Worm (Caenorhabditis elegans) whole organism, late embryonic: ENCODE measurements around the gene cyp-32B1.

Source experiments
- F13H6.1 ChIP-seq: sonication (generic microtip); optimal IDR thresholded peaks from 2 replicates; lab custom pipeline; 2016; ENCODE audit warnings: missing genetic modification characterization, missing compliant biosample characterization
- K02D7.2 ChIP-seq: sonication (generic microtip); optimal IDR thresholded peaks from 2 replicates; lab custom pipeline; 2017; ENCODE audit warnings: mild to moderate bottlenecking, missing genetic modification characterization, missing compliant biosample characterization
- ama-1 ChIP-seq: fragments of 150-350 bp; optimal IDR thresholded peaks from 2 replicates; lab custom pipeline; 2014
- ceh-18 ChIP-seq: sonication (generic microtip); optimal IDR thresholded peaks from 2 replicates; lab custom pipeline; 2016; ENCODE audit warnings: missing genetic modification characterization, missing compliant biosample characterization
- ceh-31 ChIP-seq: sonication (generic microtip); optimal IDR thresholded peaks from 2 replicates; lab custom pipeline; 2016; ENCODE audit warnings: missing genetic modification characterization, missing compliant biosample characterization
- dmd-4 ChIP-seq: sonication (generic microtip); optimal IDR thresholded peaks from 2 replicates; lab custom pipeline; 2016; ENCODE audit warnings: borderline replicate concordance, missing genetic modification characterization, missing compliant biosample characterization
- hlh-6 ChIP-seq: sonication (generic microtip); optimal IDR thresholded peaks from 2 replicates; lab custom pipeline; 2016; ENCODE audit warnings: missing genotype, missing genetic modification characterization, missing compliant biosample characterization
- mec-3 ChIP-seq: sonication (generic microtip); optimal IDR thresholded peaks from 2 replicates; lab custom pipeline; 2016; ENCODE audit warnings: borderline replicate concordance, missing genetic modification characterization, missing compliant biosample characterization
- nfya-1 ChIP-seq: sonication (generic microtip); optimal IDR thresholded peaks from 2 replicates; lab custom pipeline; 2017; ENCODE audit warnings: missing genetic modification characterization, mild to moderate bottlenecking, missing compliant biosample characterization, antibody characterized with exemption, moderate library complexity
- nhr-11 ChIP-seq: fragments of 150-350 bp; optimal IDR thresholded peaks from 2 replicates; lab custom pipeline; 2014; ENCODE audit warnings: missing biosample characterization, missing genetic modification characterization
- npax-4 ChIP-seq: sonication (generic microtip); optimal IDR thresholded peaks from 2 replicates; lab custom pipeline; 2016; ENCODE audit warnings: missing genetic modification characterization, missing compliant biosample characterization
- pqm-1 ChIP-seq: sonication (generic microtip); optimal IDR thresholded peaks from 2 replicates; lab custom pipeline; 2016; ENCODE audit warnings: missing genetic modification characterization, missing compliant biosample characterization
- unc-42 ChIP-seq: sonication (generic microtip); optimal IDR thresholded peaks from 2 replicates; lab custom pipeline; 2016; ENCODE audit warnings: missing genotype, missing genetic modification characterization, missing compliant biosample characterization

ce11 chrV:2199594-2199993 lies 1.6 kb downstream of the cyp-32B1 start:
- TF ChIP-seq hlh-6 (no peak), ama-1 (no peak), nfya-1 (tag; lab: Kevin White, UChicago) (no peak), nhr-11 (no peak), pqm-1 (tag; lab: Kevin White, UChicago) (no peak), F13H6.1 (tag; lab: Kevin White, UChicago) (no peak), unc-42 (tag; lab: Kevin White, UChicago) (no peak), ceh-31 (tag; lab: Kevin White, UChicago) (no peak), ceh-18 (tag; lab: Kevin White, UChicago) (no peak), dmd-4 (tag; lab: Kevin White, UChicago) (no peak), npax-4 (no peak), K02D7.2 (tag; lab: Kevin White, UChicago) (no peak), mec-3 (tag; lab: Kevin White, UChicago) (no peak)
